Fruit fly (Drosophila melanogaster) whole organism, embryonic: ENCODE data around the gene CG33307.

Source experiments
- ATbp ChIP-seq: fragments of 200-800 bp; sonication (Bioruptor generic); optimal IDR thresholded peaks from 2 replicates; lab custom pipeline; 2017; ENCODE audit warnings: missing biosample characterization, mild to moderate bottlenecking, missing genetic modification characterization, missing genetic modification reagents
- Antp ChIP-seq: fragments of 200-800 bp; sonication (Bioruptor generic); optimal IDR thresholded peaks from 3 replicates; lab custom pipeline; 2016; ENCODE audit warnings: missing biosample characterization, missing genetic modification characterization
- CG10267 ChIP-seq: fragments of 200-800 bp; sonication (Bioruptor generic); optimal IDR thresholded peaks from 2 replicates; lab custom pipeline; 2018; ENCODE audit warnings: missing biosample characterization, mild to moderate bottlenecking, missing genetic modification characterization, moderate library complexity
- CG1233 ChIP-seq: fragments of 200-800 bp; sonication (Bioruptor generic); optimal IDR thresholded peaks from 4 replicates; lab custom pipeline; 2018; ENCODE audit warnings: missing biosample characterization, mild to moderate bottlenecking, missing genetic modification characterization
- CG12659 ChIP-seq: fragments of 200-800 bp; sonication (Bioruptor generic); optimal IDR thresholded peaks from 3 replicates; lab custom pipeline; 2017; ENCODE audit warnings: mild to moderate bottlenecking, missing biosample characterization, missing genetic modification reagents, missing genetic modification characterization
- CG13296 ChIP-seq: fragments of 200-800 bp; sonication (Bioruptor generic); optimal IDR thresholded peaks from 3 replicates; lab custom pipeline; 2018; ENCODE audit warnings: missing biosample characterization, mild to moderate bottlenecking, missing genetic modification characterization
- CG13424 ChIP-seq: fragments of 200-800 bp; sonication (Bioruptor generic); optimal IDR thresholded peaks from 2 replicates; lab custom pipeline; 2019; ENCODE audit warnings: missing biosample characterization, mild to moderate bottlenecking, missing genetic modification characterization, moderate library complexity
- CG17359 ChIP-seq: fragments of 200-800 bp; sonication (Bioruptor generic); optimal IDR thresholded peaks from 3 replicates; lab custom pipeline; 2018; ENCODE audit warnings: missing biosample characterization, mild to moderate bottlenecking, missing genetic modification characterization, moderate library complexity
- CG17385 ChIP-seq: fragments of 200-800 bp; sonication (Bioruptor generic); optimal IDR thresholded peaks from 3 replicates; lab custom pipeline; 2018; ENCODE audit warnings: missing biosample characterization, mild to moderate bottlenecking, missing genetic modification characterization
- CG18599 ChIP-seq: fragments of 200-800 bp; sonication (Bioruptor generic); optimal IDR thresholded peaks from 3 replicates; lab custom pipeline; 2017; ENCODE audit warnings: missing biosample characterization, missing genetic modification characterization, mild to moderate bottlenecking, moderate library complexity, missing genetic modification reagents
- CG30403 ChIP-seq: fragments of 200-800 bp; sonication (Bioruptor generic); optimal IDR thresholded peaks from 3 replicates; lab custom pipeline; 2016; ENCODE audit warnings: missing biosample characterization, missing genetic modification characterization
- CG31365 ChIP-seq: fragments of 200-800 bp; sonication (Bioruptor generic); optimal IDR thresholded peaks from 2 replicates; lab custom pipeline; 2018; ENCODE audit warnings: missing biosample characterization, mild to moderate bottlenecking, missing genetic modification characterization
- CG3281 ChIP-seq: fragments of 200-800 bp; sonication (Bioruptor generic); optimal IDR thresholded peaks from 3 replicates; lab custom pipeline; 2017; ENCODE audit warnings: missing biosample characterization, mild to moderate bottlenecking, missing genetic modification characterization
- CG3407 ChIP-seq: fragments of 200-800 bp; sonication (Bioruptor generic); optimal IDR thresholded peaks from 2 replicates; lab custom pipeline; 2018; ENCODE audit warnings: missing biosample characterization, mild to moderate bottlenecking, missing genetic modification characterization
- CG34224 ChIP-seq: fragments of 200-800 bp; sonication (Bioruptor generic); IDR thresholded peaks from 3 replicates; pipeline ENCODE4 v1.3.6; 2022; ENCODE audit warnings: missing biosample characterization, missing genetic modification characterization; ENCODE audit not compliant: partially characterized antibody
- CG4617 ChIP-seq: fragments of 200-800 bp; sonication (Bioruptor generic); optimal IDR thresholded peaks from 3 replicates; lab custom pipeline; 2016; ENCODE audit warnings: missing biosample characterization, missing genetic modification characterization, borderline replicate concordance
- CG7987 ChIP-seq: fragments of 200-800 bp; sonication (Bioruptor generic); optimal IDR thresholded peaks from 2 replicates; lab custom pipeline; 2018; ENCODE audit warnings: missing biosample characterization, mild to moderate bottlenecking, missing genetic modification characterization, moderate library complexity
- CG9727 ChIP-seq: fragments of 200-800 bp; sonication (Bioruptor generic); optimal IDR thresholded peaks from 3 replicates; lab custom pipeline; 2017; ENCODE audit warnings: missing biosample characterization, mild to moderate bottlenecking, missing genetic modification characterization
- CHES-1-like ChIP-seq: fragments of 200-800 bp; sonication (Bioruptor generic); optimal IDR thresholded peaks from 2 replicates; lab custom pipeline; 2016; ENCODE audit warnings: missing biosample characterization, missing genetic modification characterization
- Chrac-16 ChIP-seq: fragments of 200-800 bp; sonication (Bioruptor generic); optimal IDR thresholded peaks from 3 replicates; lab custom pipeline; 2016; ENCODE audit warnings: missing biosample characterization, missing genetic modification characterization
- CrebB ChIP-seq: fragments of 200-800 bp; sonication (Bioruptor generic); optimal IDR thresholded peaks from 3 replicates; lab custom pipeline; 2018; ENCODE audit warnings: missing biosample characterization, mild to moderate bottlenecking, missing genetic modification characterization
- E2f2 ChIP-seq: fragments of 200-800 bp; sonication (Bioruptor generic); IDR thresholded peaks from 2 replicates; pipeline ENCODE4 v1.3.6; 2022; ENCODE audit warnings: missing biosample characterization, missing genetic modification characterization
- Fer1 ChIP-seq: fragments of 200-800 bp; sonication (Bioruptor generic); optimal IDR thresholded peaks from 2 replicates; lab custom pipeline; 2017; ENCODE audit warnings: missing biosample characterization, mild to moderate bottlenecking, missing genetic modification characterization
- HmgZ ChIP-seq: fragments of 200-800 bp; sonication (Bioruptor generic); optimal IDR thresholded peaks from 2 replicates; lab custom pipeline; 2018; ENCODE audit warnings: missing biosample characterization, mild to moderate bottlenecking, missing genetic modification characterization
- Hr51 ChIP-seq, 2 experiments: fragments of 200-800 bp; sonication (Bioruptor generic); optimal IDR thresholded peaks; 2 replicates in 1 of 2; 3 replicates in 1 of 2; lab custom pipeline; 2016 to 2018; ENCODE audit warnings: missing biosample characterization in 2 of 2, missing genetic modification characterization in 2 of 2, mild to moderate bottlenecking in 1 of 2, moderate library complexity in 1 of 2
- Lhr ChIP-seq: fragments of 200-800 bp; sonication (Bioruptor generic); optimal IDR thresholded peaks from 3 replicates; lab custom pipeline; 2017; ENCODE audit warnings: mild to moderate bottlenecking, missing biosample characterization, missing genetic modification reagents, missing genetic modification characterization
- MESR4 ChIP-seq: fragments of 200-800 bp; sonication (Bioruptor generic); optimal IDR thresholded peaks from 2 replicates; lab custom pipeline; 2018; ENCODE audit warnings: missing biosample characterization, mild to moderate bottlenecking, missing genetic modification characterization, moderate library complexity
- Max ChIP-seq: fragments of 200-800 bp; sonication (Bioruptor generic); optimal IDR thresholded peaks from 2 replicates; lab custom pipeline; 2016; ENCODE audit warnings: missing biosample characterization, mild to moderate bottlenecking, missing genetic modification characterization
- Med ChIP-seq: fragments of 200-800 bp; sonication (Bioruptor generic); peaks from one replicate; lab custom pipeline; 2016; ENCODE audit warnings: missing biosample characterization, missing genetic modification characterization, mild to moderate bottlenecking, inconsistent platforms, moderate library complexity
- Myb ChIP-seq: fragments of 200-800 bp; sonication (Bioruptor generic); optimal IDR thresholded peaks from 2 replicates; lab custom pipeline; 2016; ENCODE audit warnings: missing biosample characterization, missing genetic modification characterization
- Opbp ChIP-seq: fragments of 200-800 bp; sonication (Bioruptor generic); IDR thresholded peaks from 3 replicates; pipeline ENCODE4 v1.3.6; 2022; ENCODE audit warnings: missing biosample characterization, missing genetic modification characterization; ENCODE audit not compliant: partially characterized antibody
- Poxn ChIP-seq: fragments of 200-800 bp; sonication (Bioruptor generic); IDR thresholded peaks from 2 replicates; pipeline ENCODE4 v1.3.6; 2022; ENCODE audit warnings: missing biosample characterization, missing genetic modification characterization
- Sin3A ChIP-seq: fragments of >200 bp; optimal IDR thresholded peaks from 2 replicates; lab custom pipeline; 2018
- Sry-δ ChIP-seq: fragments of 200-800 bp; sonication (Bioruptor generic); optimal IDR thresholded peaks from 2 replicates; lab custom pipeline; 2016; ENCODE audit warnings: missing biosample characterization, missing genetic modification characterization
- Stat92E ChIP-seq, 3 experiments: fragments of >200 bp in 2 of 3; fragments of 200-800 bp in 1 of 3; sonication (Bioruptor generic) in 1 of 3; optimal IDR thresholded peaks; 2 replicates each; lab custom pipeline; 2017 to 2019; ENCODE audit warnings: missing biosample characterization in 3 of 3, missing genetic modification characterization in 3 of 3, mild to moderate bottlenecking in 1 of 3, moderate library complexity in 1 of 3
- Tbp ChIP-seq: fragments of >200 bp; optimal IDR thresholded peaks from 2 replicates; lab custom pipeline; 2018; ENCODE audit warnings: missing biosample characterization, missing genetic modification characterization
- bbx ChIP-seq: fragments of 200-800 bp; sonication (Bioruptor generic); IDR thresholded peaks from 2 replicates; pipeline ENCODE4 v1.3.6; 2022; ENCODE audit warnings: missing biosample characterization, missing genetic modification characterization; ENCODE audit not compliant: partially characterized antibody
- cas ChIP-seq: fragments of 200-800 bp; sonication (Bioruptor generic); IDR thresholded peaks from 2 replicates; pipeline ENCODE4 v1.3.6; 2022; ENCODE audit warnings: missing biosample characterization, missing genetic modification characterization
- dan ChIP-seq: fragments of 200-800 bp; sonication (Bioruptor generic); IDR thresholded peaks from 2 replicates; pipeline ENCODE4 v1.3.6; 2022; ENCODE audit warnings: missing biosample characterization, missing genetic modification characterization
- dm ChIP-seq: fragments of 200-800 bp; sonication (Bioruptor generic); optimal IDR thresholded peaks from 3 replicates; lab custom pipeline; 2016; ENCODE audit warnings: missing biosample characterization, missing genetic modification characterization
- fru ChIP-seq: fragments of >200 bp; optimal IDR thresholded peaks from 2 replicates; lab custom pipeline; 2017
- ftz-f1 ChIP-seq: fragments of 200-800 bp; sonication (Bioruptor generic); optimal IDR thresholded peaks from 2 replicates; lab custom pipeline; 2016; ENCODE audit warnings: missing biosample characterization, missing genetic modification characterization
- gfzf ChIP-seq: fragments of 200-800 bp; sonication (Bioruptor generic); optimal IDR thresholded peaks from 2 replicates; lab custom pipeline; 2016; ENCODE audit warnings: missing biosample characterization, mild to moderate bottlenecking, missing genetic modification characterization, moderate library complexity
- lola ChIP-seq, 3 experiments: fragments of >200 bp in 2 of 3; fragments of 200-800 bp in 1 of 3; sonication (Bioruptor generic) in 1 of 3; optimal IDR thresholded peaks; 2 replicates each; lab custom pipeline; 2017 to 2019; ENCODE audit warnings: missing biosample characterization in 3 of 3, missing genetic modification characterization in 3 of 3, mild to moderate bottlenecking in 1 of 3, moderate library complexity in 1 of 3
- pita ChIP-seq: fragments of 200-800 bp; sonication (Bioruptor generic); optimal IDR thresholded peaks from 2 replicates; lab custom pipeline; 2017; ENCODE audit warnings: missing biosample characterization, mild to moderate bottlenecking, missing genetic modification characterization
- pzg ChIP-seq: fragments of 200-800 bp; sonication (Bioruptor generic); optimal IDR thresholded peaks from 3 replicates; lab custom pipeline; 2018; ENCODE audit warnings: missing biosample characterization, mild to moderate bottlenecking, missing genetic modification characterization, moderate library complexity
- repo ChIP-seq: fragments of 200-800 bp; sonication (Bioruptor generic); optimal IDR thresholded peaks from 2 replicates; lab custom pipeline; 2016; ENCODE audit warnings: missing biosample characterization, missing genetic modification characterization
- vvl ChIP-seq: fragments of 200-800 bp; sonication (Bioruptor generic); IDR thresholded peaks from 2 replicates; pipeline ENCODE4 v1.3.6; 2022; ENCODE audit warnings: missing biosample characterization, missing genetic modification characterization
- wek ChIP-seq: fragments of 200-800 bp; sonication (Bioruptor generic); optimal IDR thresholded peaks from 3 replicates; lab custom pipeline; 2018; ENCODE audit warnings: missing biosample characterization, mild to moderate bottlenecking, missing genetic modification characterization, moderate library complexity

Gene CG33307

DNA sequence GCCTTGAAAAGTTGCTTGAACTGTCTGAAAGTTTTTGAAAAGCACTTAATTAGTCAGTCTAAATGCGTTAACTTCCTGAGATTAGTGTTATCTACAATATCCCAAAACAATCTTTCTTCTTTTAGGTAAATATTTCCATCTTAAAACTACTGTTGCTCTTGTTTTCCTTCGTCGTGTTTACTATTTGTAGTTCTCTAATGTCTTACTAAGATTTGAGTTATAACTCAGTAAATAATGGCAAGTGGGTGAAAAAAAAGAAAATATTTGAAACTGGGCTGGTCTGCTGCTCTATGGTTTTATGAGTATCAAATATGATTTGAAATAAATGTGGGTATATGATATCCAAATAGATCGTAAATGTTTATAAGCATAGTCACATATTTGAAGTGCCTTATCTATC is 40.2 kb downstream of the CG33307 start:
- TF ChIP-seq CG13296 (GFP tag; lab: Kevin White, UChicago) (peak; percentile 8), CG9727 (GFP tag; lab: Kevin White, UChicago) (no peak), CG13424 (peak; percentile 27), CG3281 (GFP tag; lab: Kevin White, UChicago) (peak; percentile 12), Hr51 (GFP tag; optimal IDR thresholded peaks at IDR 0.05; lab: Kevin White, UChicago) (no peak), CG18599 (peak; percentile 23), ATbp (GFP tag; lab: Kevin White, UChicago) (peak; percentile 76), CG7987 (GFP tag; lab: Kevin White, UChicago) (peak; percentile 15), CrebB (tag; lab: Kevin White, UChicago) (peak; percentile 54), Poxn (GFP tag; lab: Robert Waterston, UW) (no peak), CG31365 (tag; lab: Kevin White, UChicago) (peak; percentile 13), CG3407 (GFP tag; lab: Kevin White, UChicago) (peak; percentile 21), CG17385 (GFP tag; lab: Kevin White, UChicago) (peak; percentile 12), CG17359 (tag; lab: Kevin White, UChicago) (peak; percentile 50), Max (no peak), CG1233 (GFP tag; lab: Kevin White, UChicago) (peak; percentile 11), repo (no peak), wek (peak; percentile 8), Tbp (GFP tag; lab: Kevin White, UChicago) (no peak), Fer1 (GFP tag; lab: Kevin White, UChicago) (peak; percentile 35)

DNA sequence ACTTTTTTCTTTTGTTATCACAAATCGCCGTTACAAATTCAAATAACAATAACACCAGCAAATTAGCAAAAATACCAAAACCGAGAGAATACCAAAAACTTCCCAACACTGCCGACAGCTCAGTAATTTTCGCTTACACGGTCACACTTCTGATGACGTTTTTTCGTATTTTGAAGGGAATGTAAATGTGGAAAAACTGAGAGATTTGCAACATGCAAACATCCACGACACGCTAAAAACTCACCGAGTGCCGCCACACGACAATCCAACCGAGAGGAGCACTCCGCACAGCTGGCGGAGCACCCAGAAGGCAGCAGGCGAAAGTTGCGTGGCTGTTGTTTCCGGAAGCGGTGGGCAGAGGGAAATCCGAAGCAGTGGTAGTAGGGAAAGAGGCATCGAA is 47.9 kb downstream of the CG33307 start, which contains the start of gene Sec71:
Gene Sec71, plus strand, starts transcription at position 117 of the 400 bp plus-strand sequence.
- no peak for TF ChIP-seq Antp (GFP tag; lab: Kevin White, UChicago)
- peak; percentile 99 for TF ChIP-seq MESR4 (GFP tag; lab: Kevin White, UChicago)
- peak; percentile 98 for TF ChIP-seq Myb
- TF ChIP-seq CG17385 (GFP tag; lab: Kevin White, UChicago): no peak
- no peak for TF ChIP-seq pita (GFP tag; lab: Kevin White, UChicago)
- TF ChIP-seq Med (GFP tag; lab: Kevin White, UChicago): peak; percentile 85
- peak; percentile 48 for TF ChIP-seq HmgZ
- no peak for TF ChIP-seq cas (GFP tag; lab: Robert Waterston, UW)
- TF ChIP-seq pzg (GFP tag; lab: Kevin White, UChicago): peak; percentile 78
- TF ChIP-seq dan (GFP tag; lab: Robert Waterston, UW): no peak
- TF ChIP-seq CG4617 (GFP tag; lab: Kevin White, UChicago): peak; percentile 86
- peak; percentile 34 for TF ChIP-seq Sin3A
- no peak; the same call in 1 of the 2 replicates for TF ChIP-seq vvl
- peak; percentile 76 for TF ChIP-seq ftz-f1 (GFP tag; lab: Kevin White, UChicago)
- TF ChIP-seq Chrac-16 (GFP tag; lab: Kevin White, UChicago): no peak
- peak; percentile 94 for TF ChIP-seq CG10267 (tag; lab: Kevin White, UChicago)
- TF ChIP-seq Sry-δ (GFP tag; lab: Kevin White, UChicago): peak; percentile 22
- TF ChIP-seq CHES-1-like: peak; percentile 15
- no peak for TF ChIP-seq CG34224 (GFP tag; lab: Robert Waterston, UW)
- TF ChIP-seq E2f2 (GFP tag; lab: Robert Waterston, UW): peak; percentile 70
- TF ChIP-seq fru (lab: Kevin White, UChicago): no peak
- TF ChIP-seq dm (GFP tag; lab: Kevin White, UChicago): peak; percentile 13
- no peak for TF ChIP-seq CG13296 (GFP tag; lab: Kevin White, UChicago)
- TF ChIP-seq gfzf (GFP tag; lab: Kevin White, UChicago): peak; percentile 89
- TF ChIP-seq CG30403 (GFP tag; lab: Kevin White, UChicago): peak; percentile 2
- TF ChIP-seq Lhr: peak; percentile 27
- TF ChIP-seq bbx (GFP tag; lab: Robert Waterston, UW): peak; percentile 30; the same call in 1 of the 2 replicates
- 0 out of 3 replicates have a peak, but pooled peaks have one; percentile 33 for TF ChIP-seq Opbp (GFP tag; lab: Robert Waterston, UW)
- TF ChIP-seq lola (GFP tag; optimal IDR thresholded peaks at IDR 0.05; lab: Kevin White, UChicago): no peak
- peak; percentile 39 for TF ChIP-seq CG12659 (GFP tag; lab: Kevin White, UChicago)
- TF ChIP-seq Stat92E (GFP tag; optimal IDR thresholded peaks at IDR 0.05; lab: Kevin White, UChicago): peak in 1 of 3 experiments; percentile 14
